Fruit fly (Drosophila melanogaster) whole organism, embryonic: Measurements from ENCODE around the gene CG6693.

Experiments
- Bgb ChIP-seq: fragments of 200-800 bp; sonication (Bioruptor generic); IDR thresholded peaks from 2 replicates; pipeline ENCODE4 v1.3.6; 2022; ENCODE audit warnings: missing biosample characterization, missing genetic modification characterization; ENCODE audit not compliant: partially characterized antibody
- CG10274 ChIP-seq: fragments of 200-800 bp; sonication (Bioruptor generic); optimal IDR thresholded peaks from 3 replicates; lab custom pipeline; 2017; ENCODE audit warnings: missing biosample characterization, mild to moderate bottlenecking, missing genetic modification characterization
- CG10321 ChIP-seq: fragments of 200-800 bp; sonication (Bioruptor generic); IDR thresholded peaks from 2 replicates; pipeline ENCODE4 v1.3.6; 2022; ENCODE audit warnings: missing biosample characterization, missing genetic modification characterization
- CG10959 ChIP-seq: fragments of 200-800 bp; sonication (Bioruptor generic); IDR thresholded peaks from 2 replicates; pipeline ENCODE4 v1.3.6; 2022; ENCODE audit warnings: missing biosample characterization, missing genetic modification characterization
- CG13775 ChIP-seq: fragments of 200-800 bp; sonication (Bioruptor generic); optimal IDR thresholded peaks from 3 replicates; lab custom pipeline; 2017; ENCODE audit warnings: missing biosample characterization, mild to moderate bottlenecking, missing genetic modification characterization
- CG14014 ChIP-seq: fragments of 200-800 bp; sonication (Bioruptor generic); IDR thresholded peaks from 2 replicates; pipeline ENCODE4 v1.3.6; 2022; ENCODE audit warnings: missing biosample characterization, missing genetic modification characterization
- CG15269 ChIP-seq: fragments of 200-800 bp; sonication (Bioruptor generic); optimal IDR thresholded peaks from 2 replicates; lab custom pipeline; 2018; ENCODE audit warnings: missing biosample characterization, mild to moderate bottlenecking, missing genetic modification characterization, moderate library complexity
- CG17361 ChIP-seq: fragments of 200-800 bp; sonication (Bioruptor generic); IDR thresholded peaks from 3 replicates; pipeline ENCODE4 v1.3.6; 2022; ENCODE audit warnings: missing biosample characterization, missing genetic modification characterization
- CG17568 ChIP-seq: fragments of 200-800 bp; sonication (Bioruptor generic); optimal IDR thresholded peaks from 2 replicates; lab custom pipeline; 2018; ENCODE audit warnings: missing biosample characterization, mild to moderate bottlenecking, missing genetic modification characterization, moderate library complexity
- CG17829 ChIP-seq: fragments of 200-800 bp; optimal IDR thresholded peaks from 2 replicates; lab custom pipeline; 2019; ENCODE audit warnings: missing biosample characterization, mild to moderate bottlenecking, missing genetic modification characterization, moderate library complexity
- CG18619 ChIP-seq: fragments of 200-800 bp; sonication (Bioruptor generic); optimal IDR thresholded peaks from 3 replicates; lab custom pipeline; 2017; ENCODE audit warnings: missing biosample characterization, mild to moderate bottlenecking, missing genetic modification characterization
- CG3065 ChIP-seq: fragments of 200-800 bp; sonication (Bioruptor generic); optimal IDR thresholded peaks from 2 replicates; lab custom pipeline; 2016; ENCODE audit warnings: missing biosample characterization, missing genetic modification characterization
- CG31388 ChIP-seq: fragments of 200-800 bp; sonication (Bioruptor generic); optimal IDR thresholded peaks from 2 replicates; lab custom pipeline; 2016; ENCODE audit warnings: missing biosample characterization, missing genetic modification characterization
- CG34376 ChIP-seq: fragments of 200-800 bp; sonication (Bioruptor generic); optimal IDR thresholded peaks from 2 replicates; lab custom pipeline; 2018; ENCODE audit warnings: missing biosample characterization, mild to moderate bottlenecking, missing genetic modification characterization
- CG34422 ChIP-seq: fragments of 200-800 bp; sonication (Bioruptor generic); IDR thresholded peaks from 3 replicates; pipeline ENCODE4 v1.3.6; 2022; ENCODE audit warnings: missing biosample characterization, missing genetic modification characterization
- CG5180 ChIP-seq: fragments of 200-800 bp; sonication (Bioruptor generic); optimal IDR thresholded peaks from 3 replicates; lab custom pipeline; 2017; ENCODE audit warnings: missing biosample characterization, missing genetic modification characterization, mild to moderate bottlenecking, moderate library complexity, missing genetic modification reagents
- CG6813 ChIP-seq: fragments of 200-800 bp; sonication (Bioruptor generic); optimal IDR thresholded peaks from 2 replicates; lab custom pipeline; 2017; ENCODE audit warnings: missing biosample characterization, missing genetic modification characterization, mild to moderate bottlenecking, moderate library complexity, missing genetic modification reagents
- CG6854 ChIP-seq: fragments of 200-800 bp; sonication (Bioruptor generic); optimal IDR thresholded peaks from 3 replicates; lab custom pipeline; 2017; ENCODE audit warnings: missing biosample characterization, mild to moderate bottlenecking, missing genetic modification characterization
- CG7271 ChIP-seq: fragments of 200-800 bp; sonication (Bioruptor generic); optimal IDR thresholded peaks from 2 replicates; lab custom pipeline; 2018; ENCODE audit warnings: missing biosample characterization, mild to moderate bottlenecking, missing genetic modification characterization, moderate library complexity
- CG9797 ChIP-seq: fragments of 200-800 bp; sonication (Bioruptor generic); optimal IDR thresholded peaks from 3 replicates; lab custom pipeline; 2018; ENCODE audit warnings: missing biosample characterization, mild to moderate bottlenecking, missing genetic modification characterization
- CHES-1-like ChIP-seq: fragments of 200-800 bp; sonication (Bioruptor generic); optimal IDR thresholded peaks from 2 replicates; lab custom pipeline; 2016; ENCODE audit warnings: missing biosample characterization, missing genetic modification characterization
- CTCF ChIP-seq: fragments of 200-800 bp; sonication (Bioruptor generic); optimal IDR thresholded peaks from 2 replicates; lab custom pipeline; 2017; ENCODE audit warnings: missing biosample characterization, mild to moderate bottlenecking, missing genetic modification characterization, moderate library complexity
- Chrac-16 ChIP-seq: fragments of 200-800 bp; sonication (Bioruptor generic); optimal IDR thresholded peaks from 3 replicates; lab custom pipeline; 2016; ENCODE audit warnings: missing biosample characterization, missing genetic modification characterization
- Dad ChIP-seq: fragments of 200-800 bp; sonication (Bioruptor generic); optimal IDR thresholded peaks from 3 replicates; lab custom pipeline; 2016; ENCODE audit warnings: missing biosample characterization, missing genetic modification characterization
- Dip2 ChIP-seq: fragments of 200-800 bp; sonication (Bioruptor generic); IDR thresholded peaks from 2 replicates; pipeline ENCODE4 v1.3.6; 2022; ENCODE audit warnings: missing biosample characterization, missing genetic modification characterization
- Elba2 ChIP-seq: fragments of 200-800 bp; sonication (Bioruptor generic); optimal IDR thresholded peaks from 3 replicates; lab custom pipeline; 2016; ENCODE audit warnings: missing biosample characterization, missing genetic modification characterization
- Fer2 ChIP-seq: fragments of 200-800 bp; sonication (Bioruptor generic); optimal IDR thresholded peaks from 2 replicates; lab custom pipeline; 2018; ENCODE audit warnings: missing biosample characterization, mild to moderate bottlenecking, missing genetic modification characterization, moderate library complexity
- H2.0 ChIP-seq: fragments of 200-800 bp; sonication (Bioruptor generic); IDR thresholded peaks from 2 replicates; pipeline ENCODE4 v1.3.6; 2022; ENCODE audit warnings: missing biosample characterization, missing genetic modification characterization
- HHEX ChIP-seq: fragments of 200-800 bp; sonication (Bioruptor generic); optimal IDR thresholded peaks from 3 replicates; lab custom pipeline; 2017; ENCODE audit warnings: missing biosample characterization, mild to moderate bottlenecking, missing genetic modification characterization, missing genetic modification reagents
- Kr ChIP-seq: fragments of 200-800 bp; sonication (Bioruptor generic); optimal IDR thresholded peaks from 2 replicates; lab custom pipeline; 2017; ENCODE audit warnings: missing biosample characterization, mild to moderate bottlenecking, missing genetic modification characterization
- Nf-YC ChIP-seq: fragments of 200-800 bp; optimal IDR thresholded peaks from 3 replicates; lab custom pipeline; 2019; ENCODE audit warnings: missing biosample characterization, mild to moderate bottlenecking, missing genetic modification characterization, moderate library complexity
- NfI ChIP-seq: fragments of 200-800 bp; sonication (Bioruptor generic); optimal IDR thresholded peaks from 3 replicates; lab custom pipeline; 2018; ENCODE audit warnings: missing biosample characterization, mild to moderate bottlenecking, missing genetic modification characterization, moderate library complexity
- Poxn ChIP-seq: fragments of 200-800 bp; sonication (Bioruptor generic); IDR thresholded peaks from 2 replicates; pipeline ENCODE4 v1.3.6; 2022; ENCODE audit warnings: missing biosample characterization, missing genetic modification characterization
- Side ChIP-seq: fragments of 200-800 bp; sonication (Bioruptor generic); optimal IDR thresholded peaks from 2 replicates; lab custom pipeline; 2016; ENCODE audit warnings: missing biosample characterization, missing genetic modification characterization
- Sin3A ChIP-seq: fragments of >200 bp; optimal IDR thresholded peaks from 2 replicates; lab custom pipeline; 2018
- Usf ChIP-seq: fragments of 200-800 bp; sonication (Bioruptor generic); optimal IDR thresholded peaks from 2 replicates; lab custom pipeline; 2017; ENCODE audit warnings: missing genotype, missing biosample characterization, missing genetic modification characterization
- btn ChIP-seq: fragments of 200-800 bp; sonication (Bioruptor generic); optimal IDR thresholded peaks from 2 replicates; lab custom pipeline; 2016; ENCODE audit warnings: missing biosample characterization, missing genetic modification characterization
- chm ChIP-seq: fragments of 200-800 bp; sonication (Bioruptor generic); IDR thresholded peaks from 2 replicates; pipeline ENCODE4 v1.3.6; 2022; ENCODE audit warnings: missing biosample characterization, missing genetic modification characterization
- dati ChIP-seq: fragments of 200-800 bp; sonication (Bioruptor generic); IDR thresholded peaks from 2 replicates; pipeline ENCODE4 v1.3.6; 2022; ENCODE audit warnings: missing biosample characterization, missing genetic modification characterization
- gce ChIP-seq: fragments of 200-800 bp; sonication (Bioruptor generic); IDR thresholded peaks from 3 replicates; pipeline ENCODE4 v1.3.6; 2022; ENCODE audit warnings: missing biosample characterization, missing genetic modification characterization
- gcm2 ChIP-seq: fragments of 200-800 bp; sonication (Bioruptor generic); optimal IDR thresholded peaks from 2 replicates; lab custom pipeline; 2016; ENCODE audit warnings: missing biosample characterization, missing genetic modification characterization
- hkb ChIP-seq, 2 experiments: fragments of 200-800 bp in 1 of 2; fragments of >200 bp in 1 of 2; sonication (Bioruptor generic) in 1 of 2; IDR thresholded peaks in 1 of 2; optimal IDR thresholded peaks in 1 of 2; 2 replicates each; pipeline versions ENCODE4 v1.3.6 to Lab custom; 2017 to 2022; ENCODE audit warnings: missing biosample characterization in 1 of 2, missing genetic modification characterization in 1 of 2
- kay ChIP-seq: fragments of 200-800 bp; sonication (Bioruptor generic); optimal IDR thresholded peaks from 2 replicates; lab custom pipeline; 2016; ENCODE audit warnings: missing biosample characterization, missing genetic modification characterization
- kni ChIP-seq: fragments of 200-800 bp; sonication (Bioruptor generic); optimal IDR thresholded peaks from 3 replicates; lab custom pipeline; 2017; ENCODE audit warnings: mild to moderate bottlenecking, missing biosample characterization, missing genetic modification reagents, missing genetic modification characterization
- lov ChIP-seq, 2 experiments: fragments of 200-800 bp in 1 of 2; fragments of >200 bp in 1 of 2; sonication (Bioruptor generic) in 1 of 2; IDR thresholded peaks in 1 of 2; optimal IDR thresholded peaks in 1 of 2; 2 replicates in 1 of 2; 3 replicates in 1 of 2; pipeline versions ENCODE4 v1.3.6 to Lab custom; 2017 to 2022; ENCODE audit warnings: missing biosample characterization in 1 of 2, missing genetic modification characterization in 1 of 2
- maf-S ChIP-seq: fragments of 200-800 bp; sonication (Bioruptor generic); optimal IDR thresholded peaks from 2 replicates; lab custom pipeline; 2016; ENCODE audit warnings: missing biosample characterization, missing genetic modification characterization
- mirr ChIP-seq: fragments of 200-800 bp; sonication (Bioruptor generic); optimal IDR thresholded peaks from 3 replicates; lab custom pipeline; 2018; ENCODE audit warnings: missing biosample characterization, mild to moderate bottlenecking, missing genetic modification characterization
- oc ChIP-seq: fragments of 200-800 bp; sonication (Bioruptor generic); optimal IDR thresholded peaks from 2 replicates; lab custom pipeline; 2018; ENCODE audit warnings: missing biosample characterization, mild to moderate bottlenecking, missing genetic modification characterization, moderate library complexity
- stc ChIP-seq: fragments of 200-800 bp; sonication (Bioruptor generic); IDR thresholded peaks from 2 replicates; pipeline ENCODE4 v1.3.6; 2022; ENCODE audit warnings: missing biosample characterization, missing genetic modification characterization
- tll ChIP-seq, 2 experiments: fragments of 200-800 bp in 1 of 2; fragments of >200 bp in 1 of 2; sonication (Bioruptor generic) in 1 of 2; optimal IDR thresholded peaks; 2 replicates each; lab custom pipeline; 2017 to 2019; ENCODE audit warnings: missing biosample characterization in 2 of 2, missing genetic modification characterization in 2 of 2, mild to moderate bottlenecking in 1 of 2, moderate library complexity in 1 of 2
- trh ChIP-seq: fragments of 200-800 bp; sonication (Bioruptor generic); optimal IDR thresholded peaks from 2 replicates; lab custom pipeline; 2016; ENCODE audit warnings: missing biosample characterization, missing genetic modification characterization

CG6693 gene

DNA sequence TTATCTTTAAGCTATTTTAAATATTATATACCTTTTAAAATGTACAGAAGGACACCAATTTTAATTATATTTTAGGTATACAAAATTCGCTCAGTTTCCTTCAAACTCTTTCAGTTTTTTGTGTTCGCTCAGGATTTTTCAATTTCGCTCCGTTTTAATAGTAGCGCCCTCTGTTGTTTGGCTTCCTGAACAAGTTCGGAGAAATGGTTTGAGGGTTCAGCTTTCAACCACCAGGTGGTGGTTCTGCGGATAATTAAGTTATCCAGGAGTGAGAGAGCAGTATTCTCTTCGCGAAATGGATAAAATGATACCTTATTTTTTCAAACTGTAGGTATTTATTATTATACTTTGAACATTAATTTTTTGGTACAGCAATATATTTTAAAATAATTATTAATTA lies 47.6 kb upstream of the CG6693 start (continued):
- TF ChIP-seq maf-S (GFP tag; lab: Kevin White, UChicago) (peak; percentile 39), CG10959 (peak; percentile 74), CG18619 (GFP tag; lab: Kevin White, UChicago) (peak; percentile 55), CG17568 (GFP tag; lab: Kevin White, UChicago) (peak; percentile 74), NfI (GFP tag; lab: Kevin White, UChicago) (peak; percentile 82), CG10321 (GFP tag; lab: Robert Waterston, UW) (no peak), Side (GFP tag; lab: Kevin White, UChicago) (no peak), CG10274 (GFP tag; lab: Kevin White, UChicago) (peak; percentile 14), Bgb (GFP tag; lab: Robert Waterston, UW) (no peak), CG17361 (GFP tag; lab: Robert Waterston, UW) (no peak), CG6854 (peak; percentile 63), lov (optimal IDR thresholded peaks at IDR 0.05; lab: Kevin White, UChicago) (no peak), lov (GFP tag; IDR thresholded peaks at IDR 0.05; lab: Robert Waterston, UW) (peak; percentile 76; the same call in 2 of the 3 replicates), kay (no peak), mirr (no peak), dati (GFP tag; lab: Robert Waterston, UW) (no peak), CG15269 (no peak), CG31388 (GFP tag; lab: Kevin White, UChicago) (peak; percentile 15), CG9797 (GFP tag; lab: Kevin White, UChicago) (no peak), CG5180 (GFP tag; lab: Kevin White, UChicago) (peak; percentile 69), CHES-1-like (no peak), CG34422 (peak; percentile 13; the same call in 1 of the 3 replicates), kni (GFP tag; lab: Kevin White, UChicago) (no peak), chm (peak; percentile 87), CTCF (peak; percentile 94), Chrac-16 (peak; percentile 62), btn (GFP tag; lab: Kevin White, UChicago) (peak; percentile 56), H2.0 (GFP tag; lab: Robert Waterston, UW) (peak; percentile 18; the same call in 1 of the 2 replicates), CG34376 (GFP tag; lab: Kevin White, UChicago) (no peak), CG14014 (GFP tag; lab: Robert Waterston, UW) (no peak), CG7271 (tag; lab: Kevin White, UChicago) (peak; percentile 88), gce (GFP tag; lab: Robert Waterston, UW) (no peak), tll (GFP tag; optimal IDR thresholded peaks at IDR 0.05; lab: Kevin White, UChicago) (no peak), Kr (GFP tag; lab: Kevin White, UChicago) (peak; percentile 74), trh (GFP tag; lab: Kevin White, UChicago) (peak; percentile 13), HHEX (GFP tag; lab: Kevin White, UChicago) (peak; percentile 73), CG3065 (GFP tag; lab: Kevin White, UChicago) (peak; percentile 44), CG6813 (peak; percentile 82), Poxn (no peak), Dip2 (no peak), hkb (optimal IDR thresholded peaks at IDR 0.05; lab: Kevin White, UChicago) (no peak), hkb (GFP tag; IDR thresholded peaks at IDR 0.05; lab: Robert Waterston, UW) (no peak), Dad (GFP tag; lab: Kevin White, UChicago) (peak; percentile 12), Elba2 (GFP tag; lab: Kevin White, UChicago) (no peak), gcm2 (GFP tag; lab: Kevin White, UChicago) (no peak), stc (GFP tag; lab: Robert Waterston, UW) (no peak), Fer2 (tag; lab: Kevin White, UChicago) (peak; percentile 45), Usf (no peak), Sin3A (no peak), oc (tag; lab: Kevin White, UChicago) (no peak), CG13775 (GFP tag; lab: Kevin White, UChicago) (peak; percentile 64), Nf-YC (tag; lab: Kevin White, UChicago) (peak; percentile 62), CG17829 (tag; lab: Kevin White, UChicago) (peak; percentile 75)
